Worm (Caenorhabditis elegans) whole organism, late embryonic: ENCODE measurements around the gene T05A7.11.

Source experiments
- C08G9.2 ChIP-seq: sonication (generic microtip); optimal IDR thresholded peaks from 2 replicates; lab custom pipeline; 2016; ENCODE audit warnings: mild to moderate bottlenecking, missing genetic modification characterization, moderate library complexity, missing compliant biosample characterization
- C38D4.7 ChIP-seq: fragments of 200-800 bp; sonication (Bioruptor generic); optimal IDR thresholded peaks from 2 replicates; lab custom pipeline; 2018; ENCODE audit warnings: mild to moderate bottlenecking, missing genetic modification characterization, moderate library complexity, missing compliant biosample characterization
- T23F11.4 ChIP-seq: fragments of 200-800 bp; sonication (Bioruptor generic); optimal IDR thresholded peaks from 2 replicates; lab custom pipeline; 2018; ENCODE audit warnings: mild to moderate bottlenecking, missing genetic modification characterization, missing compliant biosample characterization
- ama-1 ChIP-seq: fragments of 150-350 bp; optimal IDR thresholded peaks from 2 replicates; lab custom pipeline; 2014
- ceh-2 ChIP-seq: sonication (generic microtip); optimal IDR thresholded peaks from 2 replicates; lab custom pipeline; 2016; ENCODE audit warnings: missing genotype, missing genetic modification characterization, missing compliant biosample characterization
- ceh-24 ChIP-seq: sonication (generic microtip); optimal IDR thresholded peaks from 2 replicates; lab custom pipeline; 2016; ENCODE audit warnings: mild to moderate bottlenecking, missing genetic modification characterization, missing compliant biosample characterization
- ceh-30 ChIP-seq: fragments of 150-350 bp; optimal IDR thresholded peaks from 2 replicates; lab custom pipeline; 2014; ENCODE audit warnings: missing biosample characterization, missing genetic modification characterization
- ceh-31 ChIP-seq: sonication (generic microtip); optimal IDR thresholded peaks from 2 replicates; lab custom pipeline; 2016; ENCODE audit warnings: missing genetic modification characterization, missing compliant biosample characterization
- ceh-48 ChIP-seq: sonication (generic microtip); optimal IDR thresholded peaks from 2 replicates; lab custom pipeline; 2016; ENCODE audit warnings: missing genetic modification characterization, inconsistent platforms, missing compliant biosample characterization
- ceh-6 ChIP-seq: fragments of 200-800 bp; sonication (Bioruptor generic); optimal IDR thresholded peaks from 2 replicates; lab custom pipeline; 2018; ENCODE audit warnings: mild to moderate bottlenecking, missing genetic modification characterization, missing compliant biosample characterization
- dve-1 ChIP-seq: sonication (generic microtip); optimal IDR thresholded peaks from 2 replicates; lab custom pipeline; 2017; ENCODE audit warnings: antibody characterized with exemption, mild to moderate bottlenecking, missing genetic modification characterization, missing compliant biosample characterization
- elt-4 ChIP-seq: sonication (generic microtip); optimal IDR thresholded peaks from 2 replicates; lab custom pipeline; 2016; ENCODE audit warnings: missing genetic modification characterization, missing compliant biosample characterization
- ets-4 ChIP-seq: sonication (generic microtip); optimal IDR thresholded peaks from 2 replicates; lab custom pipeline; 2016; ENCODE audit warnings: missing genetic modification characterization, missing compliant biosample characterization
- fax-1 ChIP-seq: sonication (generic microtip); optimal IDR thresholded peaks from 2 replicates; lab custom pipeline; 2016; ENCODE audit warnings: missing genotype, missing genetic modification characterization, missing compliant biosample characterization
- fkh-10 ChIP-seq: fragments of 150-350 bp; optimal IDR thresholded peaks from 2 replicates; lab custom pipeline; 2014; ENCODE audit warnings: missing biosample characterization, missing genetic modification reagents, missing genetic modification characterization
- hlh-13 ChIP-seq: fragments of 200-800 bp; sonication (Bioruptor generic); optimal IDR thresholded peaks from 2 replicates; lab custom pipeline; 2018; ENCODE audit warnings: mild to moderate bottlenecking, missing genetic modification characterization, missing compliant biosample characterization
- hlh-30 ChIP-seq: sonication (generic microtip); optimal IDR thresholded peaks from 2 replicates; lab custom pipeline; 2017; ENCODE audit warnings: antibody characterized with exemption, missing genetic modification characterization, missing compliant biosample characterization; ENCODE audit not compliant: insufficient read depth
- hlh-8 ChIP-seq: sonication (generic microtip); optimal IDR thresholded peaks from 2 replicates; lab custom pipeline; 2016; ENCODE audit warnings: missing genotype, missing genetic modification characterization, missing compliant biosample characterization
- nfya-1 ChIP-seq: sonication (generic microtip); optimal IDR thresholded peaks from 2 replicates; lab custom pipeline; 2017; ENCODE audit warnings: missing genetic modification characterization, mild to moderate bottlenecking, missing compliant biosample characterization, antibody characterized with exemption, moderate library complexity
- nhr-232 ChIP-seq: sonication (generic microtip); optimal IDR thresholded peaks from 2 replicates; lab custom pipeline; 2016; ENCODE audit warnings: missing genetic modification characterization, missing compliant biosample characterization
- npax-4 ChIP-seq: sonication (generic microtip); optimal IDR thresholded peaks from 2 replicates; lab custom pipeline; 2016; ENCODE audit warnings: missing genetic modification characterization, missing compliant biosample characterization
- odd-2 ChIP-seq: sonication (generic microtip); optimal IDR thresholded peaks from 2 replicates; lab custom pipeline; 2017; ENCODE audit warnings: antibody characterized with exemption, mild to moderate bottlenecking, missing genetic modification characterization, missing compliant biosample characterization
- pag-3 ChIP-seq: sonication (generic microtip); optimal IDR thresholded peaks from 2 replicates; lab custom pipeline; 2016; ENCODE audit warnings: missing compliant biosample characterization, missing genetic modification characterization, borderline replicate concordance
- pat-9 ChIP-seq: fragments of 200-800 bp; sonication (Bioruptor generic); optimal IDR thresholded peaks from 2 replicates; lab custom pipeline; 2018; ENCODE audit warnings: mild to moderate bottlenecking, missing genetic modification characterization, moderate library complexity, missing compliant biosample characterization
- pha-2 ChIP-seq: sonication (generic microtip); optimal IDR thresholded peaks from 2 replicates; lab custom pipeline; 2017; ENCODE audit warnings: mild to moderate bottlenecking, missing genetic modification characterization, missing compliant biosample characterization
- pha-4 ChIP-seq: fragments of 150-350 bp; optimal IDR thresholded peaks from 2 replicates; lab custom pipeline; 2018; ENCODE audit warnings: missing biosample characterization, missing genetic modification reagents, missing genetic modification characterization
- pqm-1 ChIP-seq: sonication (generic microtip); optimal IDR thresholded peaks from 2 replicates; lab custom pipeline; 2016; ENCODE audit warnings: missing genetic modification characterization, missing compliant biosample characterization
- pros-1 ChIP-seq: fragments of 150-350 bp; optimal IDR thresholded peaks from 2 replicates; lab custom pipeline; 2014; ENCODE audit warnings: missing biosample characterization, missing genetic modification reagents, missing genetic modification characterization
- ref-2 ChIP-seq: sonication (generic microtip); optimal IDR thresholded peaks from 2 replicates; lab custom pipeline; 2016; ENCODE audit warnings: missing genetic modification characterization, missing compliant biosample characterization
- rnt-1 ChIP-seq: sonication (generic microtip); optimal IDR thresholded peaks from 2 replicates; lab custom pipeline; 2016; ENCODE audit warnings: missing genetic modification characterization, missing compliant biosample characterization
- sdc-2 ChIP-seq: sonication (generic microtip); optimal IDR thresholded peaks from 2 replicates; lab custom pipeline; 2016; ENCODE audit warnings: missing genotype, missing genetic modification characterization, missing compliant biosample characterization
- sox-2 ChIP-seq: fragments of 200-800 bp; sonication (Bioruptor generic); IDR thresholded peaks from 2 replicates; pipeline ENCODE4 v1.3.6; 2022; ENCODE audit warnings: missing genetic modification reagents, missing genetic modification characterization, missing compliant biosample characterization
- tbx-7 ChIP-seq: sonication (generic microtip); optimal IDR thresholded peaks from 2 replicates; lab custom pipeline; 2016; ENCODE audit warnings: missing genotype, missing genetic modification characterization, missing compliant biosample characterization
- ttx-3 ChIP-seq: sonication (generic microtip); optimal IDR thresholded peaks from 2 replicates; lab custom pipeline; 2016; ENCODE audit warnings: missing genetic modification reagents, missing genetic modification characterization, missing compliant biosample characterization
- unc-3 ChIP-seq, 2 experiments: fragments of 200-800 bp in 1 of 2; sonication (Bioruptor generic) in 1 of 2; sonication (generic microtip) in 1 of 2; conservative IDR thresholded peaks in 1 of 2; optimal IDR thresholded peaks in 1 of 2; 2 replicates each; pipeline versions ENCODE4 v1.3.6 to Lab custom; 2016 to 2022; ENCODE audit warnings: missing compliant biosample characterization in 2 of 2, missing genetic modification characterization in 2 of 2, missing genetic modification reagents in 1 of 2
- unc-42 ChIP-seq: sonication (generic microtip); optimal IDR thresholded peaks from 2 replicates; lab custom pipeline; 2016; ENCODE audit warnings: missing genotype, missing genetic modification characterization, missing compliant biosample characterization
- unc-55 ChIP-seq: sonication (generic microtip); optimal IDR thresholded peaks from 2 replicates; lab custom pipeline; 2017; ENCODE audit warnings: missing biosample characterization, missing genetic modification reagents, missing genetic modification characterization
- unc-86 ChIP-seq: sonication (generic microtip); optimal IDR thresholded peaks from 2 replicates; lab custom pipeline; 2016; ENCODE audit warnings: missing genetic modification characterization, missing compliant biosample characterization
- zip-5 ChIP-seq: sonication (generic microtip); optimal IDR thresholded peaks from 2 replicates; lab custom pipeline; 2016; ENCODE audit warnings: missing genetic modification characterization, missing compliant biosample characterization
- ztf-16 ChIP-seq: sonication (generic microtip); optimal IDR thresholded peaks from 2 replicates; lab custom pipeline; 2017; ENCODE audit warnings: missing genetic modification characterization, missing compliant biosample characterization

Gene T05A7.11

ce11 chrII:4667572-4667971 is 2.3 kb upstream of the T05A7.11 start, which contains the start of gene fut-5:
Gene fut-5, minus strand, starts transcription at chrII:4667672.
- TF ChIP-seq sox-2 (no peak), pqm-1 (tag; lab: Kevin White, UChicago) (no peak), unc-86 (tag; lab: Kevin White, UChicago) (no peak)

ce11 chrII:4663186-4663585 is 2.1 kb downstream of the T05A7.11 start, which contains the start of gene T05A7.12:
Gene T05A7.12, minus strand, starts transcription at chrII:4663286.
- no peak for TF ChIP-seq unc-42 (tag; lab: Kevin White, UChicago)
- TF ChIP-seq pros-1 (tag; lab: Kevin White, UChicago) = no peak
- TF ChIP-seq rnt-1 (tag; lab: Kevin White, UChicago) = no peak
- TF ChIP-seq ttx-3 (tag; lab: Kevin White, UChicago) = no peak
- TF ChIP-seq zip-5 (tag; lab: Kevin White, UChicago) = no peak
- TF ChIP-seq ceh-30 (tag; lab: Kevin White, UChicago) = no peak
- no peak for TF ChIP-seq fax-1
- no peak for TF ChIP-seq pha-2 (tag; lab: Kevin White, UChicago)
- TF ChIP-seq ama-1 (lab: Kevin White, UChicago) = no peak
- TF ChIP-seq ceh-31 = no peak
- no peak for TF ChIP-seq tbx-7 (tag; lab: Kevin White, UChicago)

ce11 chrII:4661278-4661677 is 4.0 kb downstream of the T05A7.11 start, which contains the start of gene T05A7.13:
Gene T05A7.13, minus strand, starts transcription at chrII:4661378.
- no peak for TF ChIP-seq ceh-48 (tag; lab: Kevin White, UChicago)

ce11 chrII:4658245-4658644 is 7.0 kb downstream of the T05A7.11 start:
- no peak for TF ChIP-seq sox-2
- no peak for TF ChIP-seq hlh-8 (tag; lab: Kevin White, UChicago)
- TF ChIP-seq pros-1 (tag; lab: Kevin White, UChicago) = no peak
- TF ChIP-seq ceh-30 (tag; lab: Kevin White, UChicago) = no peak
- TF ChIP-seq ztf-16 (tag; lab: Kevin White, UChicago) = no peak
- no peak for TF ChIP-seq sdc-2
- TF ChIP-seq npax-4 (tag; lab: Kevin White, UChicago) = no peak
- TF ChIP-seq zip-5 (tag; lab: Kevin White, UChicago) = no peak
- TF ChIP-seq T23F11.4 = no peak
- no peak for TF ChIP-seq ceh-6 (GFP tag; lab: Kevin White, UChicago)
- TF ChIP-seq pha-4 (tag; lab: Kevin White, UChicago) = no peak
- no peak for TF ChIP-seq odd-2
- TF ChIP-seq ceh-24 = no peak
- TF ChIP-seq C38D4.7 (GFP tag; lab: Kevin White, UChicago) = no peak
- TF ChIP-seq unc-3 (GFP tag; conservative IDR thresholded peaks at IDR 0.05; lab: Robert Waterston, UW) = no peak
- no peak for TF ChIP-seq unc-3 (tag; optimal IDR thresholded peaks at IDR 0.05; lab: Kevin White, UChicago)
- no peak for TF ChIP-seq ref-2 (tag; lab: Kevin White, UChicago)
- TF ChIP-seq ets-4 (tag; lab: Kevin White, UChicago) = no peak
- TF ChIP-seq hlh-30 (tag; lab: Kevin White, UChicago) = no peak

ce11 chrII:4657370-4657769 is 7.9 kb downstream of the T05A7.11 start:
- TF ChIP-seq dve-1 (tag; lab: Kevin White, UChicago) = no peak
- TF ChIP-seq hlh-13 (GFP tag; lab: Kevin White, UChicago) = no peak
- TF ChIP-seq ceh-31 = no peak
- no peak for TF ChIP-seq pag-3 (tag; lab: Kevin White, UChicago)
- TF ChIP-seq unc-55 (GFP tag; lab: Kevin White, UChicago) = no peak
- TF ChIP-seq nhr-232 (tag; lab: Kevin White, UChicago) = no peak
- TF ChIP-seq C08G9.2 = no peak
- TF ChIP-seq sdc-2 = no peak
- TF ChIP-seq fkh-10 = no peak
- no peak for TF ChIP-seq ceh-6 (GFP tag; lab: Kevin White, UChicago)
- no peak for TF ChIP-seq nfya-1 (tag; lab: Kevin White, UChicago)
- no peak for TF ChIP-seq fax-1
- no peak for TF ChIP-seq pat-9 (tag; lab: Kevin White, UChicago)
- TF ChIP-seq elt-4 (tag; lab: Kevin White, UChicago) = no peak
- no peak for TF ChIP-seq ceh-30 (tag; lab: Kevin White, UChicago)
- TF ChIP-seq ceh-2 (tag; lab: Kevin White, UChicago) = no peak
- TF ChIP-seq ama-1 (lab: Kevin White, UChicago) = no peak
- no peak for TF ChIP-seq pha-4 (tag; lab: Kevin White, UChicago)
